Fruit fly (Drosophila melanogaster): ENCODE results near the gene Vps16A.

Gene Vps16A

dm6 chr3R:9217607-9218006, 49.2 kb upstream of the Vps16A start:
- TF ChIP-seq Blimp-1 (GFP tag; optimal IDR thresholded peaks at IDR 0.05) (peak; percentile 98), CG33213 (GFP tag; optimal IDR thresholded peaks at IDR 0.05) (no peak)

- TF ChIP-seq CG11247 (GFP tag; IDR thresholded peaks at IDR 0.05) (peak; percentile 20; the same call in 1 of the 2 replicates), nmo (GFP tag; optimal IDR thresholded peaks at IDR 0.05) (no peak), H2.0 (GFP tag; IDR thresholded peaks at IDR 0.05) (no peak), MESR4 (GFP tag; optimal IDR thresholded peaks at IDR 0.05) (no peak), cas (GFP tag; IDR thresholded peaks at IDR 0.05) (no peak), schlank (tag; optimal IDR thresholded peaks at IDR 0.05) (no peak), ac (GFP tag; optimal IDR thresholded peaks at IDR 0.05) (no peak), CG16779 (GFP tag; IDR thresholded peaks at IDR 0.05) (no peak), ranshi (GFP tag; IDR thresholded peaks at IDR 0.05) (peak; percentile 40; the same call in 1 of the 2 replicates), Ptx1 (GFP tag; IDR thresholded peaks at IDR 0.05) (0 out of 2 replicates have a peak, but pooled peaks have one; percentile 36), dati (GFP tag; IDR thresholded peaks at IDR 0.05) (no peak), tll (GFP tag; optimal IDR thresholded peaks at IDR 0.05) (peak in 1 of 2 experiments; percentile 54), CG1832 (GFP tag; optimal IDR thresholded peaks at IDR 0.05) (peak; percentile 80), CTCF (GFP tag; optimal IDR thresholded peaks at IDR 0.05) (no peak), chinmo (GFP tag; IDR thresholded peaks at IDR 0.05; ENCODE audit: partially characterized antibody) (0 out of 4 replicates have a peak, but pooled peaks have one; percentile 66), CG18599 (GFP tag; optimal IDR thresholded peaks at IDR 0.05) (peak; percentile 62), nerfin-1 (tag; optimal IDR thresholded peaks at IDR 0.05) (no peak), hbn (GFP tag; IDR thresholded peaks at IDR 0.05; ENCODE audit: partially characterized antibody) (no peak), ato (GFP tag; IDR thresholded peaks at IDR 0.05; ENCODE audit: partially characterized antibody) (no peak), CG13424 (tag; optimal IDR thresholded peaks at IDR 0.05) (no peak), CG4424 (GFP tag; optimal IDR thresholded peaks at IDR 0.05) (peak; percentile 41), CG17829 (tag; optimal IDR thresholded peaks at IDR 0.05) (peak; percentile 15), CG2875 (GFP tag; optimal IDR thresholded peaks at IDR 0.05) (no peak), CG2202 (tag; optimal IDR thresholded peaks at IDR 0.05) (no peak), CG10209 (GFP tag; optimal IDR thresholded peaks at IDR 0.05) (peak; percentile 37), CG8290 (GFP tag; optimal IDR thresholded peaks at IDR 0.05) (no peak), CG8290 (tag; optimal IDR thresholded peaks at IDR 0.05) (no peak), lbe (GFP tag; optimal IDR thresholded peaks at IDR 0.05) (no peak), CG6854 (GFP tag; optimal IDR thresholded peaks at IDR 0.05) (peak; percentile 15), NFAT (GFP tag; IDR thresholded peaks at IDR 0.05) (no peak; the same call in 1 of the 2 replicates), disco-r (GFP tag; optimal IDR thresholded peaks at IDR 0.05) (no peak), CG30020 (tag; optimal IDR thresholded peaks at IDR 0.05) (no peak), Hr3 (GFP tag; optimal IDR thresholded peaks at IDR 0.05) (no peak), CG17568 (GFP tag; optimal IDR thresholded peaks at IDR 0.05) (peak; percentile 11), crc (GFP tag; optimal IDR thresholded peaks at IDR 0.05) (peak; percentile 21), mam (GFP tag; optimal IDR thresholded peaks at IDR 0.05) (peak; percentile 48), CG10959 (GFP tag; IDR thresholded peaks at IDR 0.05) (no peak), CG2116 (GFP tag; optimal IDR thresholded peaks at IDR 0.05) (peak; percentile 38), CG15269 (tag; optimal IDR thresholded peaks at IDR 0.05) (peak; percentile 8), CG6683 (GFP tag; optimal IDR thresholded peaks at IDR 0.05) (no peak), wor (GFP tag; IDR thresholded peaks at IDR 0.05) (no peak), CG3995 (GFP tag; optimal IDR thresholded peaks at IDR 0.05) (no peak), zf30C (GFP tag; optimal IDR thresholded peaks at IDR 0.05) (peak; percentile 46), CG14014 (GFP tag; IDR thresholded peaks at IDR 0.05) (peak; percentile 66), CG12219 (GFP tag; optimal IDR thresholded peaks at IDR 0.05) (no peak)
These were observed 46.6 kb upstream of the Vps16A start for dm6 chr3R:9220064-9220864.
